Worm (Caenorhabditis elegans) whole organism, L2 larva: Measurements from ENCODE around the gene C17F4.2.
"Not testable (repeated sequence)": the region's sequence is repeated elsewhere in the genome, so short reads cannot be mapped to it uniquely, and the experiment has no call there.

Source experiments
- C34F6.9 ChIP-seq: fragments of 150-350 bp; optimal IDR thresholded peaks from 2 replicates; lab custom pipeline; 2014; ENCODE audit warnings: missing biosample characterization, missing genetic modification characterization
- F13H6.1 ChIP-seq: sonication (generic microtip); optimal IDR thresholded peaks from 2 replicates; lab custom pipeline; 2016; ENCODE audit warnings: missing genetic modification characterization, missing compliant biosample characterization
- ZK546.5 ChIP-seq: sonication (generic microtip); optimal IDR thresholded peaks from 2 replicates; lab custom pipeline; 2017; ENCODE audit warnings: missing biosample characterization, missing genetic modification characterization
- aly-2 ChIP-seq: fragments of 150-350 bp; optimal IDR thresholded peaks from 2 replicates; lab custom pipeline; 2014; ENCODE audit warnings: missing biosample characterization, missing genetic modification characterization
- blmp-1 ChIP-seq: sonication (generic microtip); optimal IDR thresholded peaks from 2 replicates; lab custom pipeline; 2017; ENCODE audit warnings: missing genetic modification characterization, mild to moderate bottlenecking, missing compliant biosample characterization, antibody characterized with exemption, moderate library complexity; ENCODE audit not compliant: insufficient read depth
- ceh-16 ChIP-seq: fragments of 150-350 bp; optimal IDR thresholded peaks from 2 replicates; lab custom pipeline; 2014; ENCODE audit warnings: missing biosample characterization, missing genetic modification characterization
- ceh-82 ChIP-seq: fragments of 150-350 bp; optimal IDR thresholded peaks from 2 replicates; lab custom pipeline; 2014; ENCODE audit warnings: missing biosample characterization, missing genetic modification characterization
- crh-2 ChIP-seq: sonication (generic microtip); optimal IDR thresholded peaks from 2 replicates; lab custom pipeline; 2017; ENCODE audit warnings: missing biosample characterization, missing genetic modification characterization
- egl-27 ChIP-seq: sonication (generic microtip); optimal IDR thresholded peaks from 3 replicates; lab custom pipeline; 2017; ENCODE audit warnings: missing biosample characterization, missing genetic modification reagents, missing genetic modification characterization
- elt-1 ChIP-seq: fragments of 150-350 bp; optimal IDR thresholded peaks from 2 replicates; lab custom pipeline; 2014; ENCODE audit warnings: missing biosample characterization, missing genetic modification characterization
- elt-3 ChIP-seq: sonication (generic microtip); optimal IDR thresholded peaks from 2 replicates; lab custom pipeline; 2017; ENCODE audit warnings: missing biosample characterization, missing genetic modification characterization
- fos-1 ChIP-seq: fragments of 150-350 bp; optimal IDR thresholded peaks from 2 replicates; lab custom pipeline; 2014; ENCODE audit warnings: missing biosample characterization, missing genetic modification characterization
- gmeb-1 ChIP-seq: fragments of 150-350 bp; optimal IDR thresholded peaks from 2 replicates; lab custom pipeline; 2014; ENCODE audit warnings: missing biosample characterization, missing genetic modification characterization
- lin-11 ChIP-seq: fragments of 150-350 bp; sonication (generic microtip); optimal IDR thresholded peaks from 2 replicates; lab custom pipeline; 2014; ENCODE audit warnings: missing biosample characterization, missing genetic modification characterization, inconsistent platforms, mixed read lengths
- lin-39 ChIP-seq: fragments of 150-350 bp; optimal IDR thresholded peaks from 2 replicates; lab custom pipeline; 2014; ENCODE audit warnings: missing biosample characterization, missing genetic modification reagents, missing genetic modification characterization
- mab-5 ChIP-seq: fragments of 150-350 bp; optimal IDR thresholded peaks from 2 replicates; lab custom pipeline; 2014; ENCODE audit warnings: missing biosample characterization, missing genetic modification characterization
- mdl-1 ChIP-seq, 2 experiments: fragments of 150-350 bp in 1 of 2; sonication (generic microtip) in 1 of 2; optimal IDR thresholded peaks; 2 replicates each; lab custom pipeline; 2017; ENCODE audit warnings: missing biosample characterization in 2 of 2, missing genetic modification characterization in 2 of 2
- nhr-10 ChIP-seq: sonication (generic microtip); optimal IDR thresholded peaks from 2 replicates; lab custom pipeline; 2017; ENCODE audit warnings: missing biosample characterization, missing genetic modification characterization
- nhr-11 ChIP-seq: fragments of 150-350 bp; optimal IDR thresholded peaks from 2 replicates; lab custom pipeline; 2014; ENCODE audit warnings: missing biosample characterization, missing genetic modification characterization
- nhr-12 ChIP-seq: fragments of 150-350 bp; optimal IDR thresholded peaks from 2 replicates; lab custom pipeline; 2014; ENCODE audit warnings: missing biosample characterization, missing genetic modification characterization
- nhr-129 ChIP-seq: fragments of 150-350 bp; optimal IDR thresholded peaks from 2 replicates; lab custom pipeline; 2014; ENCODE audit warnings: missing biosample characterization, missing genetic modification characterization
- nhr-21 ChIP-seq: fragments of 150-350 bp; optimal IDR thresholded peaks from 2 replicates; lab custom pipeline; 2014; ENCODE audit warnings: missing biosample characterization, missing genetic modification characterization
- nhr-23 ChIP-seq: fragments of 150-350 bp; optimal IDR thresholded peaks from 2 replicates; lab custom pipeline; 2014; ENCODE audit warnings: missing biosample characterization, missing genetic modification reagents, missing genetic modification characterization
- nhr-237 ChIP-seq: fragments of 150-350 bp; optimal IDR thresholded peaks from 2 replicates; lab custom pipeline; 2014; ENCODE audit warnings: missing biosample characterization, missing genetic modification characterization
- nhr-25 ChIP-seq: fragments of 150-350 bp; sonication (generic microtip); optimal IDR thresholded peaks from 3 replicates; lab custom pipeline; 2014; ENCODE audit warnings: missing biosample characterization, missing genetic modification characterization
- nhr-6 ChIP-seq: fragments of 150-350 bp; optimal IDR thresholded peaks from 2 replicates; lab custom pipeline; 2014; ENCODE audit warnings: missing biosample characterization, missing genetic modification characterization
- nhr-77 ChIP-seq: fragments of 150-350 bp; optimal IDR thresholded peaks from 2 replicates; lab custom pipeline; 2014; ENCODE audit warnings: missing biosample characterization, missing genetic modification characterization
- peb-1 ChIP-seq: fragments of 150-350 bp; optimal IDR thresholded peaks from 2 replicates; lab custom pipeline; 2014; ENCODE audit warnings: missing biosample characterization, missing genetic modification characterization
- sem-4 ChIP-seq: fragments of 150-350 bp; optimal IDR thresholded peaks from 2 replicates; lab custom pipeline; 2014; ENCODE audit warnings: missing biosample characterization, missing genetic modification reagents, missing genetic modification characterization
- skn-1 ChIP-seq: sonication (generic microtip); optimal IDR thresholded peaks from 2 replicates; lab custom pipeline; 2017; ENCODE audit warnings: missing biosample characterization, missing genetic modification characterization
- sma-3 ChIP-seq: sonication (generic microtip); optimal IDR thresholded peaks from 2 replicates; lab custom pipeline; 2016; ENCODE audit warnings: missing genetic modification reagents, missing genetic modification characterization, missing compliant biosample characterization
- sma-9 ChIP-seq, 2 experiments: fragments of 150-350 bp in 1 of 2; sonication (generic microtip) in 1 of 2; optimal IDR thresholded peaks; 2 replicates each; lab custom pipeline; 2014 to 2016; ENCODE audit warnings: missing genetic modification characterization in 2 of 2, mild to moderate bottlenecking in 1 of 2, missing biosample characterization in 1 of 2, missing compliant biosample characterization in 1 of 2, missing genetic modification reagents in 1 of 2, moderate library complexity in 1 of 2
- snpc-4 ChIP-seq: fragments of 150-350 bp; optimal IDR thresholded peaks from 2 replicates; lab custom pipeline; 2014; ENCODE audit warnings: missing biosample characterization, missing genetic modification characterization
- unc-55 ChIP-seq: fragments of 150-350 bp; sonication (generic microtip); optimal IDR thresholded peaks from 3 replicates; lab custom pipeline; 2014; ENCODE audit warnings: missing biosample characterization, missing genetic modification reagents, missing genetic modification characterization
- unc-62 ChIP-seq: fragments of 150-350 bp; optimal IDR thresholded peaks from 2 replicates; lab custom pipeline; 2014; ENCODE audit warnings: missing biosample characterization, missing genetic modification reagents, missing genetic modification characterization
- zag-1 ChIP-seq: fragments of 150-350 bp; optimal IDR thresholded peaks from 2 replicates; lab custom pipeline; 2014; ENCODE audit warnings: missing biosample characterization, missing genetic modification characterization
- ztf-1 ChIP-seq: fragments of 200-800 bp; sonication (Bioruptor generic); conservative IDR thresholded peaks from 2 replicates; pipeline ENCODE4 v1.3.6; 2022; ENCODE audit warnings: missing genetic modification characterization, missing compliant biosample characterization
- ztf-4 ChIP-seq: fragments of 150-350 bp; optimal IDR thresholded peaks from 2 replicates; lab custom pipeline; 2014; ENCODE audit warnings: missing biosample characterization, missing genetic modification characterization

C17F4.2 gene

DNA sequence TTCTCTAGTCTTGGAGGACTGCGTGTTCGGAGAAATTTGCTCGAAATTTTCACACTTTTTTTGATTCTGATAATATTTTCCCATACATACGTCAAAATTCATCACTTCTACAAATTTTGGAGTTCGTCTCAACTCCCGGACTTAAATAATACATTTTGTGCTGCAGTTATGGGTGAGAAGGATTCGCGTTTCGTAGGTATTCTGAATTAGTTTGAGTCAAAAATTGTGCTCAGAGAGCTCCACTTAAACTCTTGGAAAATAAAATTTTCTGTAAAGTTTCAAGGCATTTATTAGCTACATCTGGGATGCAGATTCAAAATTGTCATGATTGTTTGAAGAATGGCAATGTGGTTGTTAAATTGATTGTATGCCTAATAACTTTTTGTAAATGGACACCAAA lies 34.6 kb upstream of the C17F4.2 start, which contains the start of gene ZC239.4:
Gene ZC239.4 (plus strand): TSS at position 301 of the 400 bp plus-strand sequence.
- TF ChIP-seq nhr-11 (tag; lab: Kevin White, UChicago): no peak
- TF ChIP-seq ZK546.5 (tag; lab: Kevin White, UChicago): no peak
- TF ChIP-seq skn-1: no peak
- TF ChIP-seq elt-1 (tag; lab: Kevin White, UChicago): no peak
- TF ChIP-seq lin-39: no peak
- no peak for TF ChIP-seq ceh-82 (tag; lab: Kevin White, UChicago)

DNA sequence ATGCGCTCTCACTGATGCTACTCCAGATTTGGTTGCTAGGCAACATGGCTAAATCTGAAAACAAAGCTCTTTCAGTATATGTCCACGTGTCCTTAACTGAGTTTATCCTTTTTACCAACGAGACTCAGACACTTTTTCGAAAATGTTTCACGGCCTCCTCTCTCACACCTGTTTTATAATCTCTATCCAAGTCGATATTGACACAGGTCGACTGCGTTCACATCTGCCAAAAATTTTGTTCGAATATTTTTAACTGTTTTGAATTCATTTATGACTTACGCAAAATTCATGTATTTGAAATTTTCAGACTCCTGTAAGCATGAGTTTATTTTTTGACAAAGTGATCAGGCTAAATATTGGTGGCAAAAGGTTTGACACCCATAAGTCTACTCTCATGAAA lies 32.7 kb upstream of the C17F4.2 start, which contains the start of gene ZC239.3:
Gene ZC239.3 (plus strand): TSS at position 301 of the 400 bp plus-strand sequence.
- TF ChIP-seq lin-11 (tag; lab: Kevin White, UChicago); elt-1 (tag; lab: Kevin White, UChicago); unc-55 (GFP tag; lab: Kevin White, UChicago): not testable (repeated sequence)

DNA sequence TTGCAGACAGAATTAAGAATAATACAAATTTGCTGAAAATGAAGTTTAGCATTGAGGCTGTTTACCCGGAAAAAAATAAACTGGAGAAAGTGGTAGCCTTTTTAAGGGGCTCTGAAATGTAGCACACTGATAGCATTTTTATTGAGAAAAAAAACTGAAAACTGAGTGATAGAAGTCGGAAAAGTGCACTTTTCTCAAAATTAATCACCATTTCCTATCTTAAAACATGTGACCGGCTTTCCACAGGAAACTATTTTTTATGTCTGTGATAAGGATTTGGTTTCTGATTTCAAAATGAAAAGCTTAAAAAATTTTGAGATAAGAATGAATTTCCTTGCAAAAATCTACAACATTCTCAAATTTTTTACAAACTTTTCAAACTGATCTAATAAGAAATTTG lies 27.7 kb upstream of the C17F4.2 start, which contains the start of gene ZC239.22:
Gene ZC239.22 (minus strand): TSS at position 101 of the 400 bp plus-strand sequence.
- TF ChIP-seq lin-39: no peak
- no peak for TF ChIP-seq F13H6.1 (tag; lab: Kevin White, UChicago)
- TF ChIP-seq mab-5 (tag; lab: Kevin White, UChicago): no peak
- no peak for TF ChIP-seq elt-3
- no peak for TF ChIP-seq nhr-12 (tag; lab: Kevin White, UChicago)
- no peak for TF ChIP-seq nhr-11 (tag; lab: Kevin White, UChicago)
- TF ChIP-seq zag-1: no peak
- no peak for TF ChIP-seq nhr-77 (tag; lab: Kevin White, UChicago)
- TF ChIP-seq nhr-6: no peak
- TF ChIP-seq elt-1 (tag; lab: Kevin White, UChicago): no peak
- no peak for TF ChIP-seq egl-27 (tag; lab: Kevin White, UChicago)
- TF ChIP-seq mdl-1 (tag; optimal IDR thresholded peaks at IDR 0.05; lab: Kevin White, UChicago): no peak
- no peak for TF ChIP-seq blmp-1
- no peak for TF ChIP-seq gmeb-1
- TF ChIP-seq crh-2 (tag; lab: Kevin White, UChicago): no peak
- no peak for TF ChIP-seq snpc-4
- TF ChIP-seq sma-3: no peak
- no peak for TF ChIP-seq nhr-10 (tag; lab: Kevin White, UChicago)

DNA sequence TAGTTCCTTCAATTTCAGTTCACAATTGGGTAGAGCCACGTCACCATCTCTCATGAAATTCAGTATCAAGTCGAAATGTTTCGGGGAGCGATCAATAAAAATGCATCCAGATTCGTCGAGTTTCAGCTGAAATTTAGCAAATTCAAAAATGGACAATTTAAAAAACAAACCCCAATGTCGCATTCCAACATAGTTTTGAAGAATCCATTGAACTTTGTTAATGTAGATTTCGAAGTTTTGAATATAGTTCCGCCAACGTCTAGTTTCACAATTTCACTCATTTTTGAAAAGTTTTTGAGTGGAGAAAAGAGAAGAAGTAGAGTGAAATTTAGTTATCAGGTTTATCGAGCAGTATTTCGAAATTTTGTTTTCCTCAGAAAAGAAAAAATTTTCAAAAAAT lies 26.7 kb upstream of the C17F4.2 start, which contains the start of gene ZC239.14:
Gene ZC239.14 (minus strand): TSS at position 305 of the 400 bp plus-strand sequence.
- no peak for TF ChIP-seq elt-3
- no peak for TF ChIP-seq sma-9 (GFP tag; optimal IDR thresholded peaks at IDR 0.05; lab: Kevin White, UChicago)
- TF ChIP-seq sma-9 (tag; optimal IDR thresholded peaks at IDR 0.05; lab: Kevin White, UChicago): no peak
- no peak for TF ChIP-seq sem-4 (tag; lab: Kevin White, UChicago)
- no peak for TF ChIP-seq mab-5 (tag; lab: Kevin White, UChicago)
- no peak for TF ChIP-seq nhr-129
- no peak for TF ChIP-seq nhr-11 (tag; lab: Kevin White, UChicago)
- no peak for TF ChIP-seq ceh-16 (tag; lab: Kevin White, UChicago)
- no peak for TF ChIP-seq nhr-6
- no peak for TF ChIP-seq nhr-21 (tag; lab: Kevin White, UChicago)
- no peak for TF ChIP-seq egl-27 (tag; lab: Kevin White, UChicago)
- no peak for TF ChIP-seq C34F6.9 (tag; lab: Kevin White, UChicago)
- TF ChIP-seq F13H6.1 (tag; lab: Kevin White, UChicago): no peak
- no peak for TF ChIP-seq snpc-4

DNA sequence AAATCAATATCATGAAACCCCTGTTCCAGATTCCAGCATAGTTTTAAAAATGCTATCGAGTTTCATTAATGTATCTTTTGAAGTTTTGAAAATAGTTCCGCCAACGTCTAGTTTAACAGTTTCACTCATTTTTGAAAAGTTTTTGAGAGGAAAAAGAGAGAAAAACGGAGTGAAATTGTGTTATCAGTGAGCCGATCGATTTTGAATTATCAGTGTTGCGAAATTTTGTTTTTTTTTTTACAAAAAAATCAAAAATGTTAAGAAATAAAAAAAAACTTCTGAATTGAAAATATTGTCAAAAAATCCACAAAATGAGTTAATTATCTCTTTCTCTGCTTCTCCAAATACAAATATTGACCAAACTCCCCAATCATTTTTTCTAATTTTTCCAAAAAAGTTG lies 25.8 kb upstream of the C17F4.2 start, which contains the start of gene ZC239.13:
Gene ZC239.13 (minus strand): TSS at position 154 of the 400 bp plus-strand sequence.
- TF ChIP-seq fos-1 (tag; lab: Kevin White, UChicago) (peak; percentile 5), ceh-82 (tag; lab: Kevin White, UChicago) (no peak), skn-1 (no peak), aly-2 (no peak), unc-62 (GFP tag; lab: Kevin White, UChicago) (no peak)
- TF ChIP-seq, all 48 proteins: peak for 1

DNA sequence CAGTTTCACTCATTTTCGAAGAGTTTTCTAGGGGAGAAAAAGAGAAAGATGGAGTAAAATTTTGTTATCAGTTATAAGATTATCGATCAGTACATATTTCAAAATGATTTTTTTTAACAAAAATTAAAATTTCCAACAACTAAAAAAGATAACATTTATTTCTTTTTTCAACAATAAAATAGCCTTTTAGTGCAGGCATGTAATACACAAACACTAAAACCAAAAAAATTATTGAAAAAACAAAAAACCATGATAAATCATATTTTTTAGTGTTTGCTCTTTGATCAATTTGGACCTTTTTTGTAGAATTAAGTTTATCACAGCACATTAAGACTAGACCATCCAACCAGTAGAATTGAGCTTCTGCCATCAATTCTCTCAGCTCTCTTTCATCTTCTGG lies 23.8 kb upstream of the C17F4.2 start, which contains the start of gene ZC239.15:
Gene ZC239.15 (minus strand): TSS at position 101 of the 400 bp plus-strand sequence.
- no peak for TF ChIP-seq nhr-77 (tag; lab: Kevin White, UChicago)
- TF ChIP-seq nhr-237: no peak
- no peak for TF ChIP-seq nhr-11 (tag; lab: Kevin White, UChicago)
- no peak for TF ChIP-seq nhr-129
- TF ChIP-seq gmeb-1: no peak
- no peak for TF ChIP-seq ztf-4 (tag; lab: Kevin White, UChicago)
- no peak for TF ChIP-seq unc-55 (GFP tag; lab: Kevin White, UChicago)
- TF ChIP-seq nhr-25 (tag; lab: Kevin White, UChicago): no peak
- TF ChIP-seq C34F6.9 (tag; lab: Kevin White, UChicago): no peak
- no peak for TF ChIP-seq nhr-23
- TF ChIP-seq ztf-1 (GFP tag; lab: Robert Waterston, UW): no peak
- TF ChIP-seq aly-2: no peak
- TF ChIP-seq lin-39: no peak
- TF ChIP-seq peb-1: no peak
- TF ChIP-seq sma-3: no peak
- TF ChIP-seq elt-3: no peak
- TF ChIP-seq zag-1: no peak
